Fruit fly (Drosophila melanogaster) whole organism, embryonic: ENCODE data around the gene Hydr2.

Experiments
- ATbp ChIP-seq: fragments of 200-800 bp; sonication (Bioruptor generic); optimal IDR thresholded peaks from 2 replicates; lab custom pipeline; 2017; ENCODE audit warnings: missing biosample characterization, mild to moderate bottlenecking, missing genetic modification characterization, missing genetic modification reagents
- CG10321 ChIP-seq: fragments of 200-800 bp; sonication (Bioruptor generic); IDR thresholded peaks from 2 replicates; pipeline ENCODE4 v1.3.6; 2022; ENCODE audit warnings: missing biosample characterization, missing genetic modification characterization
- CG11504 ChIP-seq: fragments of 200-800 bp; sonication (Bioruptor generic); optimal IDR thresholded peaks from 3 replicates; lab custom pipeline; 2019; ENCODE audit warnings: missing biosample characterization, mild to moderate bottlenecking, missing genetic modification characterization, moderate library complexity
- CG13123 ChIP-seq: fragments of 200-800 bp; sonication (Bioruptor generic); optimal IDR thresholded peaks from 2 replicates; lab custom pipeline; 2016; ENCODE audit warnings: missing biosample characterization, missing genetic modification characterization
- CG14014 ChIP-seq: fragments of 200-800 bp; sonication (Bioruptor generic); IDR thresholded peaks from 2 replicates; pipeline ENCODE4 v1.3.6; 2022; ENCODE audit warnings: missing biosample characterization, missing genetic modification characterization
- CG15269 ChIP-seq: fragments of 200-800 bp; sonication (Bioruptor generic); optimal IDR thresholded peaks from 2 replicates; lab custom pipeline; 2018; ENCODE audit warnings: missing biosample characterization, mild to moderate bottlenecking, missing genetic modification characterization, moderate library complexity
- CG1647 ChIP-seq: fragments of 200-800 bp; sonication (Bioruptor generic); optimal IDR thresholded peaks from 3 replicates; lab custom pipeline; 2016; ENCODE audit warnings: missing biosample characterization, missing genetic modification characterization
- CG2129 ChIP-seq: fragments of 200-800 bp; sonication (Bioruptor generic); IDR thresholded peaks from 2 replicates; pipeline ENCODE4 v1.3.6; 2022; ENCODE audit warnings: missing biosample characterization, missing genetic modification characterization; ENCODE audit not compliant: partially characterized antibody
- CG2678 ChIP-seq: fragments of 200-800 bp; sonication (Bioruptor generic); optimal IDR thresholded peaks from 3 replicates; lab custom pipeline; 2019; ENCODE audit warnings: missing biosample characterization, mild to moderate bottlenecking, missing genetic modification characterization, moderate library complexity
- CG30431 ChIP-seq: fragments of 200-800 bp; sonication (Bioruptor generic); optimal IDR thresholded peaks from 2 replicates; lab custom pipeline; 2017; ENCODE audit warnings: missing biosample characterization, missing genetic modification characterization
- CG31365 ChIP-seq: fragments of 200-800 bp; sonication (Bioruptor generic); optimal IDR thresholded peaks from 2 replicates; lab custom pipeline; 2018; ENCODE audit warnings: missing biosample characterization, mild to moderate bottlenecking, missing genetic modification characterization
- CG34422 ChIP-seq: fragments of 200-800 bp; sonication (Bioruptor generic); IDR thresholded peaks from 3 replicates; pipeline ENCODE4 v1.3.6; 2022; ENCODE audit warnings: missing biosample characterization, missing genetic modification characterization
- CG3995 ChIP-seq: fragments of 200-800 bp; sonication (Bioruptor generic); optimal IDR thresholded peaks from 3 replicates; lab custom pipeline; 2016; ENCODE audit warnings: missing biosample characterization, missing genetic modification characterization
- CG4282 ChIP-seq: fragments of 200-800 bp; sonication (Bioruptor generic); optimal IDR thresholded peaks from 2 replicates; lab custom pipeline; 2016; ENCODE audit warnings: missing biosample characterization, missing genetic modification characterization
- CG4820 ChIP-seq: fragments of 200-800 bp; sonication (Bioruptor generic); optimal IDR thresholded peaks from 3 replicates; lab custom pipeline; 2016; ENCODE audit warnings: missing biosample characterization, missing genetic modification characterization
- CG6272 ChIP-seq: fragments of 200-800 bp; sonication (Bioruptor generic); IDR thresholded peaks from 2 replicates; pipeline ENCODE4 v1.3.6; 2022; ENCODE audit warnings: missing biosample characterization, missing genetic modification characterization
- CG7928 ChIP-seq: fragments of 200-800 bp; sonication (Bioruptor generic); optimal IDR thresholded peaks from 2 replicates; lab custom pipeline; 2017; ENCODE audit warnings: missing biosample characterization, mild to moderate bottlenecking, missing genetic modification characterization
- CG8281 ChIP-seq: fragments of 200-800 bp; sonication (Bioruptor generic); optimal IDR thresholded peaks from 2 replicates; lab custom pipeline; 2018; ENCODE audit warnings: missing biosample characterization, mild to moderate bottlenecking, missing genetic modification characterization, moderate library complexity
- CHES-1-like ChIP-seq: fragments of 200-800 bp; sonication (Bioruptor generic); optimal IDR thresholded peaks from 2 replicates; lab custom pipeline; 2016; ENCODE audit warnings: missing biosample characterization, missing genetic modification characterization
- Doc3 ChIP-seq: fragments of 200-800 bp; sonication (Bioruptor generic); IDR thresholded peaks from 3 replicates; pipeline ENCODE4 v1.3.6; 2022; ENCODE audit warnings: missing biosample characterization, missing genetic modification characterization; ENCODE audit not compliant: partially characterized antibody
- E2f2 ChIP-seq: fragments of 200-800 bp; sonication (Bioruptor generic); IDR thresholded peaks from 2 replicates; pipeline ENCODE4 v1.3.6; 2022; ENCODE audit warnings: missing biosample characterization, missing genetic modification characterization
- Fer2 ChIP-seq: fragments of 200-800 bp; sonication (Bioruptor generic); optimal IDR thresholded peaks from 2 replicates; lab custom pipeline; 2018; ENCODE audit warnings: missing biosample characterization, mild to moderate bottlenecking, missing genetic modification characterization, moderate library complexity
- HLH54F ChIP-seq: fragments of 200-800 bp; sonication (Bioruptor generic); optimal IDR thresholded peaks from 3 replicates; lab custom pipeline; 2016; ENCODE audit warnings: missing biosample characterization, missing genetic modification characterization
- Hr39 ChIP-seq: fragments of >200 bp; optimal IDR thresholded peaks from 2 replicates; lab custom pipeline; 2017
- MESR4 ChIP-seq: fragments of 200-800 bp; sonication (Bioruptor generic); optimal IDR thresholded peaks from 2 replicates; lab custom pipeline; 2018; ENCODE audit warnings: missing biosample characterization, mild to moderate bottlenecking, missing genetic modification characterization, moderate library complexity
- MTF-1 ChIP-seq: fragments of 200-800 bp; sonication (Bioruptor generic); optimal IDR thresholded peaks from 2 replicates; lab custom pipeline; 2018; ENCODE audit warnings: missing biosample characterization, mild to moderate bottlenecking, missing genetic modification characterization, borderline replicate concordance
- Mes4 ChIP-seq: fragments of 200-800 bp; sonication (Bioruptor generic); optimal IDR thresholded peaks from 2 replicates; lab custom pipeline; 2016; ENCODE audit warnings: missing biosample characterization, missing genetic modification characterization
- NfI ChIP-seq: fragments of 200-800 bp; sonication (Bioruptor generic); optimal IDR thresholded peaks from 3 replicates; lab custom pipeline; 2018; ENCODE audit warnings: missing biosample characterization, mild to moderate bottlenecking, missing genetic modification characterization, moderate library complexity
- Ptx1 ChIP-seq: fragments of 200-800 bp; sonication (Bioruptor generic); IDR thresholded peaks from 2 replicates; pipeline ENCODE4 v1.3.6; 2022; ENCODE audit warnings: missing biosample characterization, missing genetic modification characterization
- Ravus ChIP-seq: fragments of 200-800 bp; sonication (Bioruptor generic); IDR thresholded peaks from 2 replicates; pipeline ENCODE4 v1.3.6; 2022; ENCODE audit warnings: missing biosample characterization, missing genetic modification characterization
- Sox100B ChIP-seq: fragments of 200-800 bp; sonication (Bioruptor generic); optimal IDR thresholded peaks from 3 replicates; lab custom pipeline; 2018; ENCODE audit warnings: missing biosample characterization, mild to moderate bottlenecking, missing genetic modification characterization
- Stat92E ChIP-seq, 3 experiments: fragments of >200 bp in 2 of 3; fragments of 200-800 bp in 1 of 3; sonication (Bioruptor generic) in 1 of 3; optimal IDR thresholded peaks; 2 replicates each; lab custom pipeline; 2017 to 2019; ENCODE audit warnings: missing biosample characterization in 3 of 3, missing genetic modification characterization in 3 of 3, mild to moderate bottlenecking in 1 of 3, moderate library complexity in 1 of 3
- TFAM ChIP-seq: fragments of 200-800 bp; sonication (Bioruptor generic); optimal IDR thresholded peaks from 2 replicates; lab custom pipeline; 2017; ENCODE audit warnings: missing biosample characterization, missing genetic modification characterization, inconsistent platforms
- Xrp1 ChIP-seq: fragments of 200-800 bp; sonication (Bioruptor generic); IDR thresholded peaks from 2 replicates; pipeline ENCODE4 v1.3.6; 2022; ENCODE audit warnings: missing biosample characterization, missing genetic modification characterization
- YL-1 ChIP-seq: fragments of 200-800 bp; sonication (Bioruptor generic); optimal IDR thresholded peaks from 3 replicates; lab custom pipeline; 2017; ENCODE audit warnings: missing biosample characterization, mild to moderate bottlenecking, missing genetic modification characterization
- aop ChIP-seq: fragments of 200-800 bp; sonication (Bioruptor generic); IDR thresholded peaks from 2 replicates; pipeline ENCODE4 v1.3.6; 2022; ENCODE audit warnings: missing biosample characterization, missing genetic modification characterization
- ash1 ChIP-seq: fragments of 200-800 bp; sonication (Bioruptor generic); optimal IDR thresholded peaks from 2 replicates; lab custom pipeline; 2018; ENCODE audit warnings: missing biosample characterization, mild to moderate bottlenecking, missing genetic modification characterization
- ato ChIP-seq: fragments of 200-800 bp; sonication (Bioruptor generic); IDR thresholded peaks from 2 replicates; pipeline ENCODE4 v1.3.6; 2022; ENCODE audit warnings: missing biosample characterization, missing genetic modification characterization; ENCODE audit not compliant: partially characterized antibody
- corto ChIP-seq: fragments of 200-800 bp; sonication (Bioruptor generic); optimal IDR thresholded peaks from 2 replicates; lab custom pipeline; 2016; ENCODE audit warnings: missing biosample characterization, mild to moderate bottlenecking, missing genetic modification characterization, moderate library complexity
- esg ChIP-seq: fragments of 200-800 bp; sonication (Bioruptor generic); conservative IDR thresholded peaks from 2 replicates; pipeline ENCODE4 v1.3.6; 2022; ENCODE audit warnings: missing biosample characterization, missing genetic modification characterization
- fd3F ChIP-seq: fragments of 200-800 bp; sonication (Bioruptor generic); optimal IDR thresholded peaks from 2 replicates; lab custom pipeline; 2018; ENCODE audit warnings: missing biosample characterization, mild to moderate bottlenecking, missing genetic modification characterization, moderate library complexity
- gce ChIP-seq: fragments of 200-800 bp; sonication (Bioruptor generic); IDR thresholded peaks from 3 replicates; pipeline ENCODE4 v1.3.6; 2022; ENCODE audit warnings: missing biosample characterization, missing genetic modification characterization
- gem ChIP-seq: fragments of 200-800 bp; sonication (Bioruptor generic); optimal IDR thresholded peaks from 2 replicates; lab custom pipeline; 2019; ENCODE audit warnings: missing biosample characterization, mild to moderate bottlenecking, missing genetic modification characterization, moderate library complexity
- hkb ChIP-seq, 2 experiments: fragments of 200-800 bp in 1 of 2; fragments of >200 bp in 1 of 2; sonication (Bioruptor generic) in 1 of 2; IDR thresholded peaks in 1 of 2; optimal IDR thresholded peaks in 1 of 2; 2 replicates each; pipeline versions ENCODE4 v1.3.6 to Lab custom; 2017 to 2022; ENCODE audit warnings: missing biosample characterization in 1 of 2, missing genetic modification characterization in 1 of 2
- pho ChIP-seq: fragments of 200-800 bp; sonication (Bioruptor generic); optimal IDR thresholded peaks from 2 replicates; lab custom pipeline; 2016; ENCODE audit warnings: missing biosample characterization, missing genetic modification characterization
- psq ChIP-seq: fragments of 200-800 bp; sonication (Bioruptor generic); optimal IDR thresholded peaks from 2 replicates; lab custom pipeline; 2017; ENCODE audit warnings: missing biosample characterization, missing genetic modification characterization
- pzg ChIP-seq: fragments of 200-800 bp; sonication (Bioruptor generic); optimal IDR thresholded peaks from 3 replicates; lab custom pipeline; 2018; ENCODE audit warnings: missing biosample characterization, mild to moderate bottlenecking, missing genetic modification characterization, moderate library complexity
- tgo ChIP-seq: fragments of 200-800 bp; sonication (Bioruptor generic); IDR thresholded peaks from 3 replicates; pipeline ENCODE4 v1.3.6; 2022; ENCODE audit warnings: missing biosample characterization, missing genetic modification characterization
- unc-4 ChIP-seq: fragments of 200-800 bp; sonication (Bioruptor generic); IDR thresholded peaks from 2 replicates; pipeline ENCODE4 v1.3.6; 2022; ENCODE audit warnings: missing biosample characterization, missing genetic modification characterization; ENCODE audit not compliant: partially characterized antibody
- zfh2 ChIP-seq: fragments of 200-800 bp; sonication (Bioruptor generic); optimal IDR thresholded peaks from 2 replicates; lab custom pipeline; 2016; ENCODE audit warnings: missing biosample characterization, missing genetic modification characterization

The Hydr2 gene

dm6 chr2L:3172745-3173271, 9.4 kb downstream of the Hydr2 start (continued):
- TF ChIP-seq Hr39 (lab: Kevin White, UChicago) (no peak), CG7928 (GFP tag; lab: Kevin White, UChicago) (no peak), fd3F (GFP tag; lab: Kevin White, UChicago) (no peak), Fer2 (tag; lab: Kevin White, UChicago) (no peak), corto (GFP tag; lab: Kevin White, UChicago) (no peak), ash1 (GFP tag; lab: Kevin White, UChicago) (no peak), TFAM (GFP tag; lab: Kevin White, UChicago) (no peak), CG4820 (GFP tag; lab: Kevin White, UChicago) (no peak), Mes4 (no peak), CG4282 (GFP tag; lab: Kevin White, UChicago) (no peak), CG10321 (GFP tag; lab: Robert Waterston, UW) (no peak), CG3995 (GFP tag; lab: Kevin White, UChicago) (no peak), Xrp1 (GFP tag; lab: Robert Waterston, UW) (0 out of 2 replicates have a peak, but pooled peaks have one; percentile 22), CG1647 (GFP tag; lab: Kevin White, UChicago) (no peak), CG34422 (peak; percentile 16; the same call in 1 of the 3 replicates), Stat92E (GFP tag; optimal IDR thresholded peaks at IDR 0.05; lab: Kevin White, UChicago) (peak in 1 of 3 experiments; percentile 89), CG31365 (tag; lab: Kevin White, UChicago) (peak; percentile 44), CG8281 (tag; lab: Kevin White, UChicago) (no peak), pzg (peak; percentile 19), CG11504 (tag; lab: Kevin White, UChicago) (no peak), E2f2 (peak; percentile 96), CHES-1-like (GFP tag; lab: Kevin White, UChicago) (no peak), HLH54F (GFP tag; lab: Kevin White, UChicago) (no peak), zfh2 (GFP tag; lab: Kevin White, UChicago) (no peak), CG15269 (tag; lab: Kevin White, UChicago) (no peak), hkb (optimal IDR thresholded peaks at IDR 0.05; lab: Kevin White, UChicago) (no peak), hkb (GFP tag; IDR thresholded peaks at IDR 0.05; lab: Robert Waterston, UW) (peak; percentile 79), NfI (GFP tag; lab: Kevin White, UChicago) (no peak), Ptx1 (no peak), MESR4 (GFP tag; lab: Kevin White, UChicago) (no peak), gem (tag; lab: Kevin White, UChicago) (no peak), Sox100B (GFP tag; lab: Kevin White, UChicago) (no peak), psq (GFP tag; lab: Kevin White, UChicago) (no peak), tgo (GFP tag; lab: Robert Waterston, UW) (no peak), ato (GFP tag; lab: Robert Waterston, UW) (peak; percentile 82), CG2129 (GFP tag; lab: Robert Waterston, UW) (peak; percentile 18; the same call in 1 of the 2 replicates), esg (GFP tag; lab: Robert Waterston, UW) (no peak), CG13123 (GFP tag; lab: Kevin White, UChicago) (no peak), YL-1 (peak; percentile 23), unc-4 (GFP tag; lab: Robert Waterston, UW) (peak; percentile 58), Doc3 (GFP tag; lab: Robert Waterston, UW) (peak; percentile 31; the same call in 1 of the 3 replicates), MTF-1 (GFP tag; lab: Kevin White, UChicago) (no peak), CG14014 (GFP tag; lab: Robert Waterston, UW) (no peak; the same call in 1 of the 2 replicates), aop (GFP tag; lab: Robert Waterston, UW) (no peak), gce (no peak), Ravus (GFP tag; lab: Robert Waterston, UW) (no peak), CG6272 (no peak), pho (GFP tag; lab: Kevin White, UChicago) (no peak), ATbp (GFP tag; lab: Kevin White, UChicago) (no peak), CG2678 (tag; lab: Kevin White, UChicago) (no peak), CG30431 (GFP tag; lab: Kevin White, UChicago) (no peak)
